Fruit fly (Drosophila melanogaster): Measurements from ENCODE around the gene Sh.
A peak's percentile ranks its signal among the peaks of the same experiment; 100 is the strongest.

Sh gene

dm6 chrX:17887208-17887627 lies 175.8 kb downstream of the Sh start, which contains the start of gene mnb (continued):
- TF ChIP-seq sug (tag; optimal IDR thresholded peaks at IDR 0.05) (peak; percentile 41), CG11504 (tag; optimal IDR thresholded peaks at IDR 0.05) (peak; percentile 17), CG34422 (GFP tag; IDR thresholded peaks at IDR 0.05) (no peak), Doc3 (GFP tag; IDR thresholded peaks at IDR 0.05; ENCODE audit: partially characterized antibody) (peak; percentile 99), CoRest (tag; optimal IDR thresholded peaks at IDR 0.05) (peak; percentile 55), br (optimal IDR thresholded peaks at IDR 0.05) (no peak), zfh1 (GFP tag; IDR thresholded peaks at IDR 0.05) (no peak), CG1233 (GFP tag; optimal IDR thresholded peaks at IDR 0.05) (no peak), btn (GFP tag; optimal IDR thresholded peaks at IDR 0.05) (no peak), jumu (GFP tag; optimal IDR thresholded peaks at IDR 0.05) (no peak), Hey (tag; optimal IDR thresholded peaks at IDR 0.05) (no peak), CG13424 (tag; optimal IDR thresholded peaks at IDR 0.05) (peak; percentile 14), CG9797 (GFP tag; optimal IDR thresholded peaks at IDR 0.05) (peak; percentile 58), CG30020 (tag; optimal IDR thresholded peaks at IDR 0.05) (peak; percentile 1), kah (GFP tag; optimal IDR thresholded peaks at IDR 0.05) (no peak), Stat92E (GFP tag; optimal IDR thresholded peaks at IDR 0.05) (peak in 1 of 3 experiments; percentile 33), CG15601 (tag; optimal IDR thresholded peaks at IDR 0.05) (peak; percentile 10), Taf1 (GFP tag; IDR thresholded peaks at IDR 0.05) (no peak), CG17359 (tag; optimal IDR thresholded peaks at IDR 0.05) (no peak), CG8359 (GFP tag; optimal IDR thresholded peaks at IDR 0.05; ENCODE audit: borderline replicate concordance) (no peak), Six4 (GFP tag; optimal IDR thresholded peaks at IDR 0.05) (no peak), nerfin-2 (GFP tag; IDR thresholded peaks at IDR 0.05; ENCODE audit: partially characterized antibody) (peak; percentile 99), sens (GFP tag) (peak; percentile 91), vvl (GFP tag; IDR thresholded peaks at IDR 0.05) (no peak), Ravus (GFP tag; IDR thresholded peaks at IDR 0.05) (no peak), ewg (GFP tag; optimal IDR thresholded peaks at IDR 0.05) (peak; percentile 16), CG6791 (GFP tag; IDR thresholded peaks at IDR 0.05; ENCODE audit: partially characterized antibody) (peak; percentile 98), CG2116 (GFP tag; optimal IDR thresholded peaks at IDR 0.05) (peak; percentile 91)

- peak; percentile 11 for TF ChIP-seq sd (tag; optimal IDR thresholded peaks at IDR 0.05)
- TF ChIP-seq CG12769 (tag; optimal IDR thresholded peaks at IDR 0.05): peak; percentile 35
- TF ChIP-seq ab (GFP tag; optimal IDR thresholded peaks at IDR 0.05): no peak
- TF ChIP-seq bsh (GFP tag; optimal IDR thresholded peaks at IDR 0.05): peak in 1 of 2 experiments; percentile 81
- TF ChIP-seq jing (GFP tag; optimal IDR thresholded peaks at IDR 0.05): no peak
- TF ChIP-seq CG6654 (GFP tag; optimal IDR thresholded peaks at IDR 0.05): no peak
- TF ChIP-seq CG11504 (tag; optimal IDR thresholded peaks at IDR 0.05): peak; percentile 23
- TF ChIP-seq MESR4 (GFP tag; optimal IDR thresholded peaks at IDR 0.05): peak; percentile 73
- no peak for TF ChIP-seq CG10209 (GFP tag; optimal IDR thresholded peaks at IDR 0.05)
- peak; percentile 95 for TF ChIP-seq nom (GFP tag; optimal IDR thresholded peaks at IDR 0.05)
- TF ChIP-seq dm (GFP tag; optimal IDR thresholded peaks at IDR 0.05): no peak
- peak; percentile 91 for TF ChIP-seq cg (GFP tag; optimal IDR thresholded peaks at IDR 0.05)
- peak; percentile 52 to 87 for TF ChIP-seq Trl (optimal IDR thresholded peaks at IDR 0.05)
- TF ChIP-seq Trl (GFP tag; optimal IDR thresholded peaks at IDR 0.05): peak; percentile 18
- peak; percentile 91 for TF ChIP-seq CG10321 (GFP tag; IDR thresholded peaks at IDR 0.05)
- peak; percentile 71 for TF ChIP-seq CG8924 (tag; optimal IDR thresholded peaks at IDR 0.05)
- TF ChIP-seq CG6854 (GFP tag; optimal IDR thresholded peaks at IDR 0.05): peak; percentile 5
- 0 out of 2 replicates have a peak, but pooled peaks have one; percentile 36 for TF ChIP-seq CG32772 (GFP tag; IDR thresholded peaks at IDR 0.05)
- TF ChIP-seq NFAT (GFP tag; IDR thresholded peaks at IDR 0.05): peak; percentile 33; the same call in 1 of the 2 replicates
- TF ChIP-seq YL-1 (GFP tag; optimal IDR thresholded peaks at IDR 0.05): peak; percentile 47
- no peak for TF ChIP-seq gcm (GFP tag; optimal IDR thresholded peaks at IDR 0.05)
- peak; percentile 72 for TF ChIP-seq psq (GFP tag; optimal IDR thresholded peaks at IDR 0.05)
Observed at dm6 chrX:17886449-17887207, 176.4 kb downstream of the Sh start.

Measured in whole organism, embryonic.